Worm (Caenorhabditis elegans) whole organism, L4 larva: ENCODE data around the gene marc-2.

Source experiments
- D1046.2 ChIP-seq: fragments of 200-800 bp; sonication (Bioruptor generic); IDR thresholded peaks from 2 replicates; pipeline ENCODE4 v1.3.6; 2022; ENCODE audit warnings: missing genetic modification characterization, missing compliant biosample characterization
- F10B5.3 ChIP-seq: sonication (generic microtip); optimal IDR thresholded peaks from 2 replicates; lab custom pipeline; 2016; ENCODE audit warnings: mild to moderate bottlenecking, missing genetic modification characterization, missing compliant biosample characterization
- F44E2.7 ChIP-seq: fragments of 200-800 bp; sonication (Bioruptor generic); IDR thresholded peaks from 2 replicates; pipeline ENCODE4 v2.1.2; 2022; ENCODE audit warnings: missing genetic modification characterization, missing compliant biosample characterization
- R02D3.7 ChIP-seq: fragments of 150-350 bp; sonication (generic microtip); optimal IDR thresholded peaks from 3 replicates; lab custom pipeline; 2014; ENCODE audit warnings: missing biosample characterization, missing genetic modification characterization
- Y48G9A.11 ChIP-seq: fragments of 200-800 bp; sonication (Bioruptor generic); IDR thresholded peaks from 2 replicates; pipeline ENCODE4 v1.3.6; 2022; ENCODE audit warnings: missing genetic modification reagents, missing genetic modification characterization, missing compliant biosample characterization
- Y5F2A.4 ChIP-seq: fragments of 200-800 bp; sonication (Bioruptor generic); optimal IDR thresholded peaks from 2 replicates; lab custom pipeline; 2018; ENCODE audit warnings: mild to moderate bottlenecking, missing genetic modification characterization, missing compliant biosample characterization
- ZK337.2 ChIP-seq: fragments of 200-800 bp; sonication (Bioruptor generic); IDR thresholded peaks from 2 replicates; pipeline ENCODE4 v1.3.6; 2022; ENCODE audit warnings: missing genetic modification reagents, missing genetic modification characterization, missing compliant biosample characterization
- aha-1 ChIP-seq: fragments of 150-350 bp; peaks from one replicate; lab custom pipeline; 2014; ENCODE audit warnings: missing biosample characterization, missing genetic modification characterization
- arid-1 ChIP-seq: fragments of 200-800 bp; sonication (Bioruptor generic); conservative IDR thresholded peaks from 2 replicates; pipeline ENCODE4 v1.3.6; 2022; ENCODE audit warnings: missing genetic modification reagents, missing genetic modification characterization, missing compliant biosample characterization
- daf-16 ChIP-seq, 3 experiments: sonication (generic microtip); optimal IDR thresholded peaks; 2 replicates each; lab custom pipeline; 2016 to 2017; ENCODE audit warnings: missing genetic modification characterization in 3 of 3, missing genetic modification reagents in 3 of 3, mild to moderate bottlenecking in 2 of 3, missing compliant biosample characterization in 2 of 3, missing biosample characterization in 1 of 3, moderate library complexity in 1 of 3
- dmd-6 ChIP-seq: fragments of 200-800 bp; sonication (Bioruptor generic); IDR thresholded peaks from 2 replicates; pipeline ENCODE4 v1.3.6; 2022; ENCODE audit warnings: missing genetic modification reagents, missing genetic modification characterization, missing compliant biosample characterization
- dpl-1 ChIP-seq: fragments of 150-350 bp; optimal IDR thresholded peaks from 2 replicates; lab custom pipeline; 2014; ENCODE audit warnings: missing biosample characterization, missing genetic modification reagents, missing genetic modification characterization
- dve-1 ChIP-seq: sonication (generic microtip); optimal IDR thresholded peaks from 2 replicates; lab custom pipeline; 2017; ENCODE audit warnings: antibody characterized with exemption, mild to moderate bottlenecking, missing genetic modification characterization, missing compliant biosample characterization; ENCODE audit not compliant: insufficient read depth
- hlh-11 ChIP-seq: fragments of 200-800 bp; sonication (Bioruptor generic); optimal IDR thresholded peaks from 2 replicates; lab custom pipeline; 2018; ENCODE audit warnings: mild to moderate bottlenecking, missing genetic modification characterization, missing compliant biosample characterization
- lir-3 ChIP-seq: sonication (generic microtip); optimal IDR thresholded peaks from 2 replicates; lab custom pipeline; 2016; ENCODE audit warnings: mild to moderate bottlenecking, missing genetic modification characterization, missing compliant biosample characterization
- lsy-2 ChIP-seq, 2 experiments: fragments of 150-350 bp in 1 of 2; sonication (generic microtip) in 1 of 2; optimal IDR thresholded peaks; 2 replicates each; lab custom pipeline; 2014 to 2017; ENCODE audit warnings: missing biosample characterization in 2 of 2, missing genetic modification characterization in 2 of 2
- mdt-29 ChIP-seq: fragments of 200-800 bp; sonication (Bioruptor generic); IDR thresholded peaks from 2 replicates; pipeline ENCODE4 v1.3.6; 2022; ENCODE audit warnings: missing genetic modification reagents, missing genetic modification characterization, missing compliant biosample characterization
- mep-1 ChIP-seq: fragments of 150-350 bp; sonication (generic microtip); optimal IDR thresholded peaks from 3 replicates; lab custom pipeline; 2014; ENCODE audit warnings: missing biosample characterization, missing genetic modification characterization
- mes-2 ChIP-seq: sonication (generic microtip); optimal IDR thresholded peaks from 2 replicates; lab custom pipeline; 2016; ENCODE audit warnings: missing genotype, mild to moderate bottlenecking, missing genetic modification characterization, missing compliant biosample characterization; ENCODE audit not compliant: poor library complexity, severe bottlenecking
- nhr-10 ChIP-seq: fragments of 150-350 bp; optimal IDR thresholded peaks from 2 replicates; lab custom pipeline; 2014; ENCODE audit warnings: missing biosample characterization, missing genetic modification characterization
- nhr-11 ChIP-seq: fragments of 150-350 bp; optimal IDR thresholded peaks from 2 replicates; lab custom pipeline; 2014; ENCODE audit warnings: missing biosample characterization, missing genetic modification characterization
- nhr-111 ChIP-seq: fragments of 200-800 bp; sonication (Bioruptor generic); optimal IDR thresholded peaks from 2 replicates; lab custom pipeline; 2018; ENCODE audit warnings: mild to moderate bottlenecking, missing genetic modification characterization, missing compliant biosample characterization
- nhr-25 ChIP-seq: sonication (generic microtip); optimal IDR thresholded peaks from 2 replicates; lab custom pipeline; 2017; ENCODE audit warnings: missing genetic modification characterization, mild to moderate bottlenecking, missing compliant biosample characterization, antibody characterized with exemption, moderate library complexity, borderline replicate concordance; ENCODE audit not compliant: insufficient read depth
- nhr-28 ChIP-seq: fragments of 150-350 bp; optimal IDR thresholded peaks from 2 replicates; lab custom pipeline; 2014; ENCODE audit warnings: missing biosample characterization, missing genetic modification characterization
- nhr-42 ChIP-seq: fragments of 200-800 bp; sonication (Bioruptor generic); IDR thresholded peaks from 2 replicates; pipeline ENCODE4 v1.3.6; 2022; ENCODE audit warnings: missing genetic modification characterization, missing compliant biosample characterization
- nhr-6 ChIP-seq: fragments of 150-350 bp; optimal IDR thresholded peaks from 2 replicates; lab custom pipeline; 2014; ENCODE audit warnings: missing biosample characterization, missing genetic modification characterization
- php-3 ChIP-seq: fragments of 200-800 bp; sonication (Bioruptor generic); IDR thresholded peaks from 2 replicates; pipeline ENCODE4 v1.3.6; 2022; ENCODE audit warnings: missing genetic modification reagents, missing genetic modification characterization, missing compliant biosample characterization
- pqm-1 ChIP-seq: sonication (generic microtip); optimal IDR thresholded peaks from 2 replicates; lab custom pipeline; 2017; ENCODE audit warnings: missing biosample characterization, missing genetic modification characterization
- saeg-2 ChIP-seq: fragments of 200-800 bp; sonication (Bioruptor generic); IDR thresholded peaks from 2 replicates; pipeline ENCODE4 v1.3.6; 2022; ENCODE audit warnings: missing genetic modification reagents, missing genetic modification characterization, missing compliant biosample characterization
- set-16 ChIP-seq: fragments of 200-800 bp; sonication (Bioruptor generic); IDR thresholded peaks from 2 replicates; pipeline ENCODE4 v1.3.6; 2022; ENCODE audit warnings: missing genetic modification reagents, missing genetic modification characterization, missing compliant biosample characterization
- snpc-1.2 ChIP-seq: fragments of 200-800 bp; sonication (Bioruptor generic); IDR thresholded peaks from 2 replicates; pipeline ENCODE4 v1.3.6; 2022; ENCODE audit warnings: missing genetic modification reagents, missing genetic modification characterization, missing compliant biosample characterization
- spr-1 ChIP-seq: sonication (generic microtip); optimal IDR thresholded peaks from 2 replicates; lab custom pipeline; 2016; ENCODE audit warnings: mild to moderate bottlenecking, missing genetic modification characterization, missing compliant biosample characterization
- tag-97 ChIP-seq: fragments of 200-800 bp; sonication (Bioruptor generic); IDR thresholded peaks from 2 replicates; pipeline ENCODE4 v1.3.6; 2022; ENCODE audit warnings: missing genetic modification characterization, missing compliant biosample characterization
- zag-1 ChIP-seq: fragments of 150-350 bp; optimal IDR thresholded peaks from 2 replicates; lab custom pipeline; 2014; ENCODE audit warnings: missing biosample characterization, missing genetic modification characterization
- zfp-2 ChIP-seq: sonication (generic microtip); optimal IDR thresholded peaks from 2 replicates; lab custom pipeline; 2016; ENCODE audit warnings: mild to moderate bottlenecking, missing genetic modification characterization, missing compliant biosample characterization

The marc-2 gene

DNA sequence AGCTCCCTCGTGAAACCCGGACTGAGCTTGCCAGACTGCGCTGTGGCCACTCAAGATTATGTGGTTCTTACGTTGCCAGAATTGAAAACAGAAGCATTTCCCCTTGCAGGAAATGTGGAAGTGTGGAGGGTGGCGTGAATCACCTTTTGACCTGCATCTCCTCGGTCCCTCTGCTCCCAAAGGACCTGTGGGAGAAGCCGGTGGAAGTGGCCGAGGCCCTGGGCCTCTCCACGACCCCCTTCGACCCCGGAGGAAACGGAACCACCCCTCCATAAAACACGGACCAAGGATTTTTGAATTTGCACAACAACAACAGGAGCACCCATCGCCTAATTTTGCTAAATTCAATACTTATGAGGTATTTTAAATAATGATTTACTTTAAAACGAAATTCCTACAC is 23.1 kb downstream of the marc-2 start:
- peak; percentile 80; the same call in 1 of the 2 replicates for TF ChIP-seq set-16 (GFP tag; lab: Robert Waterston, UW)

DNA sequence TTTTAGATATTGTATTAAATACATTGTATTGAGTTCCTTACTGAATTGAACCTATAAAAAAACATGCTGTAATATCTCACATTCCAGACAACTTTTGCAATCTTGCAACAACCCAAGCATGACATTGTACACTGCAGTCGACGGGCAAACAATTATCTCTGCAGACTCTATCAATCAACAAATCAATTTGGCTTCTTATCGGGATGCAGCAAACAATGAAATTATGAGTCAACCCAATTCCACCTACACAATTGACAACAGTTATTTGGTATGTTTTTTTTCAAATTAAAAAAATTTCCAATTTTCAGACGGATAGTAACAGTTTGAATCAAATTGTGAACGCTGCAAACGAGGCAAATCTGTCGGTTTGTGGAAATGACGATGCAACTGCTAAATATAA is 29.8 kb downstream of the marc-2 start:
- TF ChIP-seq pqm-1 (tag; lab: Kevin White, UChicago): peak; percentile 63
- no peak for TF ChIP-seq zag-1
- TF ChIP-seq, all 104 proteins: peak for 1

DNA sequence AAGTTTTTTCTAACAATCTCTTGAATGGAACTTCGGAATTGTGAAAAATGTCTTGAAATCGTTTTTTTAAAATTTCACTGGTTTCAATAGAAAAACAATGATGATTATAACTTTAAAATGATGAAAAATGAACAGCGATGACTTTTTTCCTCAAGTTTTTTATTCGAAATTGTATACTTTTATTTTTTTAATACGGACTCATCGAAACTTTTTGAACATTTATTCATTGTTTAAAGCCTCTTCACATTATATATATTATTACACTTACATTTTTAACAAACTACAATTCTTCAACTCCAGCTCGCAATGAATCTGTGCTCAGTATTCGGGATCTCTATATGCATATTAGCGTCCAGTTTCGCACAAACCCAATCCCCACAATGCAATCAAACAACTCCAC is 32.8 kb downstream of the marc-2 start, which contains the start of gene M28.8:
M28.8 (plus strand) TSS at position 301 of the 400 bp plus-strand sequence.
- no peak for TF ChIP-seq ZK337.2 (GFP tag; lab: Robert Waterston, UW)
- TF ChIP-seq arid-1: no peak
- TF ChIP-seq D1046.2 (GFP tag; lab: Robert Waterston, UW): no peak
- no peak for TF ChIP-seq php-3 (GFP tag; lab: Robert Waterston, UW)
- TF ChIP-seq mdt-29: no peak
- no peak for TF ChIP-seq snpc-1.2 (GFP tag; lab: Robert Waterston, UW)
- no peak for TF ChIP-seq lir-3 (tag; lab: Kevin White, UChicago)

DNA sequence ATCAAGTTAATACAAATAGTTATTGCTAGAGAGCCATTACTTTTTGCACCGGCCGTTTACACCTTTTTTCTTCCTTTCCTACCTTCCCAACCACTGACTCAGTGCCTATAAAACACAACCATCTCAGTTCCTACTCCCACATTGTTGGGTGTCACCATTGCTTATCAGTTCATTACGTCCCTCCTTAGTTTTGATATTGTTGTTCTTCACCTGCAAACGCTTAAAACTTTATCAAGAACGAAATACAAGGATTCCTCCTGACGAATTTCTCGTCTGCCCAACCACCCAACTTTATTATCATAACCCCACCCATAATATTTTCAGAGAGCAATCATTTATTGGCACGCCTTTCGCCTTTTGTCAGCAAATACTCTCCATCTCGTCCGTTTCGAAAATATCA is 33.7 kb downstream of the marc-2 start:
- TF ChIP-seq hlh-11 (tag; lab: Kevin White, UChicago) (peak; percentile 67), daf-16 (GFP tag; optimal IDR thresholded peaks at IDR 0.05; lab: Kevin White, UChicago) (no peak), daf-16 (tag; optimal IDR thresholded peaks at IDR 0.05; lab: Kevin White, UChicago) (peak; percentile 53), nhr-10 (tag; lab: Kevin White, UChicago) (no peak), lsy-2 (tag; optimal IDR thresholded peaks at IDR 0.05; lab: Kevin White, UChicago) (no peak), dve-1 (tag; lab: Kevin White, UChicago) (peak; percentile 32), mdt-29 (no peak), pqm-1 (tag; lab: Kevin White, UChicago) (peak; percentile 90), nhr-28 (tag; lab: Kevin White, UChicago) (peak; percentile 75), aha-1 (tag; lab: Kevin White, UChicago) (peak; percentile 35), nhr-25 (tag; lab: Kevin White, UChicago) (no peak), nhr-11 (tag; lab: Kevin White, UChicago) (no peak), nhr-6 (tag; lab: Kevin White, UChicago) (no peak), F44E2.7 (GFP tag; lab: Robert Waterston, UW) (no peak), dmd-6 (GFP tag; lab: Robert Waterston, UW) (peak; percentile 64)
- TF ChIP-seq, all 104 proteins: peak for 7

DNA sequence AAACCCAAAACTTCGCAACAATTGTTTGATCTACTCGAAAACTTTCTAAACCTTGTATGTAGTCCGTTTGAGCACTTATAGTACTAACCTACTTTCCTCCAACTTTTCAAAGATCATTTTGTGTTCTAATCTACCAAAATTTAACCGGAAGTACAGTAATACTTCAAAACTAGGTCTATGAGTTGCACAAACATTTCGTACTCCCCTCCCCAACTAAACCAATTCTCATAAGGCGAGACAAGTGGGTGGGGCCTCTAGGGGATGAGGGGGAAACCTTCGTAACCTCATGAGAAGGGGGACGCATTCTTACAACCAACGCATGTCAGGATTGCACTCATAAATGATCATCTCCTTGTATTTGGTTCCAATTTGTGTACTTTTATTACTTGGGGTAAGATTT is 38.8 kb downstream of the marc-2 start, which contains the start of gene cutl-9:
cutl-9 (plus strand) TSS at position 301 of the 400 bp plus-strand sequence.
- TF ChIP-seq dpl-1 (GFP tag; lab: Kevin White, UChicago) (no peak), nhr-42 (no peak), mes-2 (no peak), R02D3.7 (tag; lab: Kevin White, UChicago) (no peak), mep-1 (tag; lab: Kevin White, UChicago) (no peak), tag-97 (GFP tag; lab: Robert Waterston, UW) (no peak), F10B5.3 (tag; lab: Kevin White, UChicago) (no peak), saeg-2 (GFP tag; lab: Robert Waterston, UW) (no peak), zfp-2 (tag; lab: Kevin White, UChicago) (no peak), F44E2.7 (GFP tag; lab: Robert Waterston, UW) (no peak), set-16 (GFP tag; lab: Robert Waterston, UW) (no peak), spr-1 (tag; lab: Kevin White, UChicago) (no peak), Y48G9A.11 (GFP tag; lab: Robert Waterston, UW) (no peak), nhr-111 (GFP tag; lab: Kevin White, UChicago) (no peak), Y5F2A.4 (no peak), nhr-28 (tag; lab: Kevin White, UChicago) (no peak)
